Worm (Caenorhabditis elegans): ENCODE data around the gene C09E7.7.

DNA sequence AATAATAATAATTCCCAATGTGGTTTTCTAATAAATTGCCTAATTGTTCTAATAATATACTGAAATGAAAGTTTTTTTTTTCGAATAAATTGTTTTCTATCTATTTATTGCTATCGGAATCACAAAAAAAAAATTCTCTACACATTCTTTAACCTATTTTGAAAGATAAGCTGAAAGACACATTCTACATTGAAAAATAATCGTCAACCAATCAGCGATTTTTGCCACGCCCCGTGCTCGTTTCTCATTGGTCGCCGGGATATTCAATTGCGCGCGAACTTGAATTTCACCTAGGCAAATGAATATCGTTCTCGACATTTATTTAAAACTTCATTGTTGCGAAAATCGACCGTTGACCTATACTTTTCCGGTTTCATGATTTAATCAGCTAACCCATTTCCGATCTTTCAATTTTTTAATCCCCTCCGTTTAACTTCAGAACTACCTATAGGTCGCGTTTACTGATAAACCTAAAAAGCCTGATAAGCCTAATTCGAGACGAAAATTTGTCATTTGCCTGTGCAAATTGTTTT is 50.9 kb downstream of the C09E7.7 start, which contains the start of gene F23F12.3:
- TF ChIP-seq pqm-1 (tag; optimal IDR thresholded peaks at IDR 0.05), result no peak
- no peak for TF ChIP-seq ama-1 (optimal IDR thresholded peaks at IDR 0.05)
- TF ChIP-seq tbx-2 (tag; optimal IDR thresholded peaks at IDR 0.05), result no peak
- TF ChIP-seq hlh-30 (tag; optimal IDR thresholded peaks at IDR 0.05; ENCODE audit: insufficient read depth), result no peak
- TF ChIP-seq fax-1 (tag; optimal IDR thresholded peaks at IDR 0.05), result no peak
- no peak for TF ChIP-seq pha-2 (tag; optimal IDR thresholded peaks at IDR 0.05)
